Worm (Caenorhabditis elegans) whole organism, midembryonic: Measurements from ENCODE around the gene rhr-1.

Source experiments
- T22C8.4 ChIP-seq: fragments of 200-800 bp; sonication (Bioruptor generic); IDR thresholded peaks from 2 replicates; pipeline ENCODE4 v1.3.6; 2022; ENCODE audit warnings: missing genetic modification characterization, missing compliant biosample characterization
- cog-1 ChIP-seq: sonication (generic microtip); optimal IDR thresholded peaks from 2 replicates; lab custom pipeline; 2016; ENCODE audit warnings: missing genetic modification characterization, missing compliant biosample characterization
- flt-1 ChIP-seq: fragments of 200-800 bp; sonication (Bioruptor generic); IDR thresholded peaks from 2 replicates; pipeline ENCODE4 v1.3.6; 2022; ENCODE audit warnings: missing genetic modification characterization, missing compliant biosample characterization
- klf-2 ChIP-seq: fragments of 200-800 bp; sonication (Bioruptor generic); conservative IDR thresholded peaks from 2 replicates; pipeline ENCODE4 v1.3.6; 2022; ENCODE audit warnings: missing genetic modification reagents, missing genetic modification characterization, missing compliant biosample characterization
- med-1 ChIP-seq: sonication (generic microtip); optimal IDR thresholded peaks from 2 replicates; lab custom pipeline; 2017; ENCODE audit warnings: missing genetic modification characterization, mild to moderate bottlenecking, missing compliant biosample characterization, antibody characterized with exemption, missing genetic modification reagents; ENCODE audit not compliant: insufficient read depth
- tab-1 ChIP-seq: fragments of 200-800 bp; sonication (Bioruptor generic); IDR thresholded peaks from 2 replicates; pipeline ENCODE4 v1.3.6; 2022; ENCODE audit warnings: missing genetic modification characterization, missing compliant biosample characterization

DNA sequence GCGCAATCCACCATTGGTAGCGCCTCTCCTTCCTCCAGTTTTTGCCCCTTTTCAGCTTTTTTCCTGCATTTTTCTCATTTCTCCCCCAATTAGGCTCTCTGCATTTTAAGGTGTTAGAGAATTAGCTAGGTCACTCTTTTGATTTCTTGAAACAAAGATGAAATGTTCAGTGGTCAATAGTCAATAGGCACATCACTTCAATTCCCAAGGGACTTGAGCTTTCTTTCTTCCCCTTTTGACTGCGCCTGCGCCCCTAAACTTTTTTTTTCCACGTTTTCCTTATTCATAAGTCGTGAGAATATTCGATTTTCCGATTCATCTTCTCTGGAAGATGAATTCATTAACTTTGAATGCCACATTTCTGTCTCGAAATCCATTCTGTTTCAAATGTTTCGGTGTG lies 24.0 kb upstream of the rhr-1 start:
- no peak for TF ChIP-seq flt-1 (GFP tag; lab: Robert Waterston, UW)
- TF ChIP-seq klf-2: no peak
- no peak for TF ChIP-seq cog-1
- TF ChIP-seq med-1 (GFP tag; lab: Kevin White, UChicago): no peak
- TF ChIP-seq T22C8.4: no peak
- no peak for TF ChIP-seq tab-1 (GFP tag; lab: Robert Waterston, UW)
